Worm (Caenorhabditis elegans): ENCODE results near the gene T10H10.2.

T10H10.2 gene

ce11 chrX:2271429-2271828 lies 23.1 kb upstream of the T10H10.2 start:
- TF ChIP-seq pha-4 (tag; optimal IDR thresholded peaks at IDR 0.05) (no peak), fkh-10 (GFP tag; optimal IDR thresholded peaks at IDR 0.05) (peak; percentile 75)

- TF ChIP-seq nhr-43 (tag; optimal IDR thresholded peaks at IDR 0.05; ENCODE audit: poor library complexity, severe bottlenecking) (no peak), daf-12 (tag; optimal IDR thresholded peaks at IDR 0.05) (no peak)
Observed at ce11 chrX:2274237-2274636, 20.3 kb upstream of the T10H10.2 start, which contains the start of gene AH9.4. AH9.4 (minus strand) TSS chrX:2274337.

DNA sequence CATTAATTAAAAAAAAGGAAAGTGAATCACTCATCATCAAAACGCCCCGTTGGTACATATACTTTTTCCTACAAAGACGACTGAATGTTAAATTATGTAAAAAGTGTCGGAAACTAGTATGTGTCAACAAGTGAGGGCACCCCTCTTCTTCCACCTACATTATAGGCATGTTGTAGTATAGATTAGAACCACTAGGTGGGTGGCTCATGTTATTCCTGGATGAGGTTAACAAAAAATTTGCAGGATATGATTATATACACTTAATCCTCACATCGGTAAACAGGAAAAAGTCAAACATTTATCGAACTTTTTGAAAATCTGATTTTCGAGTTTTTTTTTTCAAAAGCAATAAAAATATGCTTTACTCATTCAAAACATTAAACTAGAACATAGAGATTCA lies 18.6 kb upstream of the T10H10.2 start:
- no peak for TF ChIP-seq nhr-77 (tag; optimal IDR thresholded peaks at IDR 0.05)
- no peak for TF ChIP-seq eor-1 (tag; optimal IDR thresholded peaks at IDR 0.05)
- TF ChIP-seq nhr-67 (tag; optimal IDR thresholded peaks at IDR 0.05), result no peak
- no peak for TF ChIP-seq ZK546.5 (tag; optimal IDR thresholded peaks at IDR 0.05)
- TF ChIP-seq daf-12 (tag; optimal IDR thresholded peaks at IDR 0.05), result no peak
- no peak for TF ChIP-seq pqm-1 (tag; optimal IDR thresholded peaks at IDR 0.05)
- no peak for TF ChIP-seq hmg-11 (tag; optimal IDR thresholded peaks at IDR 0.05)
- TF ChIP-seq mdl-1 (tag; optimal IDR thresholded peaks at IDR 0.05), result no peak
- no peak for TF ChIP-seq ama-1 (optimal IDR thresholded peaks at IDR 0.05)
- TF ChIP-seq tbx-2 (tag; optimal IDR thresholded peaks at IDR 0.05), result no peak
- TF ChIP-seq ceh-82 (tag; optimal IDR thresholded peaks at IDR 0.05), result no peak
- no peak for TF ChIP-seq nhr-25 (tag; optimal IDR thresholded peaks at IDR 0.05)
- no peak for TF ChIP-seq lsy-12 (tag; optimal IDR thresholded peaks at IDR 0.05)
- no peak for TF ChIP-seq elt-3 (tag; optimal IDR thresholded peaks at IDR 0.05)

DNA sequence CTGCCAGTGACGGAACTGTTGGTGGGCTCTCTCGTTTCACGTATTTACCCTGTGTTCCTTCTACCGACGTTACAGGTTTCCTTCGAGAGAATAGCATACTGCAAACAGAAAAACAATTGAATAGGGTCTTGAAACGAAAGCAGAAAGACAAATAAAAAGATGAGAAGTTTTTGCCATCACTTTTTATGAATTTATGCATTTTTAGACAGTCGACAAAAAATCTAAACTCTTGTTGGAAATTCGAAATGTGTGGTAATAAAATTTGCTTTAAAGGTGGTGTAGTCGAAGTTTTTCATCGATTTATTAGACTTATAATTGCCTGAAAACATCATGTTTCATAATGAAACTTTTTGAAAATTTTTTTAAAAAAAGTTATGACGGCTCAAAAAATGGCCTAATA lies 7.5 kb upstream of the T10H10.2 start, which contains the start of gene sav-1:
sav-1 (minus strand) TSS at position 101 of the 400 bp plus-strand sequence.
- TF ChIP-seq nhr-12 (tag; optimal IDR thresholded peaks at IDR 0.05) (no peak), ceh-82 (tag; optimal IDR thresholded peaks at IDR 0.05) (no peak), nhr-43 (tag; optimal IDR thresholded peaks at IDR 0.05; ENCODE audit: poor library complexity, severe bottlenecking) (no peak), pha-4 (tag; optimal IDR thresholded peaks at IDR 0.05) (no peak), nhr-11 (tag; optimal IDR thresholded peaks at IDR 0.05) (no peak), ztf-4 (tag; optimal IDR thresholded peaks at IDR 0.05) (no peak), fkh-2 (tag; optimal IDR thresholded peaks at IDR 0.05) (no peak), eor-1 (tag; optimal IDR thresholded peaks at IDR 0.05) (no peak), ceh-16 (tag; optimal IDR thresholded peaks at IDR 0.05) (no peak), nfya-1 (tag; optimal IDR thresholded peaks at IDR 0.05; ENCODE audit: insufficient read depth) (no peak), hmg-11 (tag; optimal IDR thresholded peaks at IDR 0.05) (no peak), mdl-1 (tag; optimal IDR thresholded peaks at IDR 0.05) (no peak), tbx-2 (tag; optimal IDR thresholded peaks at IDR 0.05) (no peak), lin-39 (tag; optimal IDR thresholded peaks at IDR 0.05) (no peak), jun-1 (tag; optimal IDR thresholded peaks at IDR 0.05) (no peak), nhr-25 (tag; optimal IDR thresholded peaks at IDR 0.05) (no peak), zag-1 (tag; optimal IDR thresholded peaks at IDR 0.05) (no peak), daf-12 (tag; optimal IDR thresholded peaks at IDR 0.05) (no peak), unc-62 (GFP tag; optimal IDR thresholded peaks at IDR 0.05) (no peak), egl-5 (tag; optimal IDR thresholded peaks at IDR 0.05) (no peak)

DNA sequence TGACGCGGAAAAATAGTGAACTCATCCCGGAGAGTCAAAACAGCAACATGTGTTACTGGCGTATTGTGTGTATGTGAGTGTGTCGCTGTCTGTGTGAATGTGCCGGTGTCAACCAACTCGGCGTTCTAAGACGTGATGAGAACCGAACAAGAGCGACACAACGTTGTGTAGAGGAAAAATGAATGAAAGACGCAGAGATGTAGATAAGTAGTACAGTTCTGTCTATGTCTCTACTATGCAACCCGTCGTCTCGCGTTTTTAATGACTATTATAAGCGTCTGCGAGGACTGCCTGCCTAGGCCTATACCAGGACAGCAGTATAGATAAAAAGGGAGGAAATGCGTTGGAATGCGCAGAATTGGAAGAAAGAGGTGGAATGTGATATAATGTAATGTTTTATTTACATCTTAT lies 6.6 kb upstream of the T10H10.2 start:
- TF ChIP-seq elt-2 (tag; optimal IDR thresholded peaks at IDR 0.05), result peak; percentile 74
- no peak for TF ChIP-seq ama-1 (optimal IDR thresholded peaks at IDR 0.05)
- TF ChIP-seq nhr-25 (tag; optimal IDR thresholded peaks at IDR 0.05), result peak; percentile 50
- TF ChIP-seq egl-5 (tag; optimal IDR thresholded peaks at IDR 0.05), result peak; percentile 81
- TF ChIP-seq snpc-4 (tag; optimal IDR thresholded peaks at IDR 0.05), result peak; percentile 29
- peak; percentile 20 for TF ChIP-seq nfya-1 (tag; optimal IDR thresholded peaks at IDR 0.05; ENCODE audit: insufficient read depth)
- TF ChIP-seq pqm-1 (tag; optimal IDR thresholded peaks at IDR 0.05), result peak; percentile 53
- TF ChIP-seq egl-27 (tag; optimal IDR thresholded peaks at IDR 0.05), result peak; percentile 2
- TF ChIP-seq hmg-11 (tag; optimal IDR thresholded peaks at IDR 0.05), result peak; percentile 42
- no peak for TF ChIP-seq nhr-43 (tag; optimal IDR thresholded peaks at IDR 0.05; ENCODE audit: poor library complexity, severe bottlenecking)
- TF ChIP-seq nhr-23 (tag; optimal IDR thresholded peaks at IDR 0.05), result peak; percentile 34
- TF ChIP-seq tbx-2 (tag; optimal IDR thresholded peaks at IDR 0.05), result no peak
- peak; percentile 11 for TF ChIP-seq skn-1 (tag; optimal IDR thresholded peaks at IDR 0.05)
- TF ChIP-seq pha-4 (tag; optimal IDR thresholded peaks at IDR 0.05), result peak; percentile 76
